Worm (Caenorhabditis elegans): Measurements from ENCODE around the gene C14E2.11.
A peak's percentile ranks its signal among the peaks of the same experiment; 100 is the strongest.

The C14E2.11 gene

DNA sequence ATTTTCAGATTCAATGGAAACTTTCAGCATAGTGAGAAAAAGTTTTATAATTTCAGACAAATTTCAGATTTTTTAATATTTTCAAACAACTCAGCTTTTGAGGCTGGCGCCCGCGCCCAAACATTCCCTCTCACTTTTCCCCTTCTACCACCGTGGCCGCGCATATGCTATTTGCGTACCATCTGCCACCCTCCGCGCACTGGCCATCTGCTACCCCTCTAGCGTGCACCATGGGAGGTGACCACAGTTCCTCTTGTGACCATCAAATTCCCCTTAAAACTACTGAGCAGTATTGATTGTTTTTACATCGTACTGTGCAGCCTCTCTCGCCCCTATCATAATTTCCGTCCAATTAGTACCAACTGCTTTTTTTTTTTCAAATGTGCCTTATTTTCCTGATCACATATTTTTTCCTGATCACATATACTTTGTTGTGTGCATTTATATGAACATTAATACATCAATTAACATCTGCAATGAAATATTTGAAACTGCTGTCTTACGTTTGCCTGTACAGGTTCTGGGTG is at the start of gene C14E2.11:
TSS of gene C14E2.11 (plus strand) at position 477 of the 527 bp plus-strand sequence.
- TF ChIP-seq set-16 (GFP tag; IDR thresholded peaks at IDR 0.05), result peak; percentile 24; the same call in 1 of the 2 replicates
- no peak for TF ChIP-seq hif-1 (tag; optimal IDR thresholded peaks at IDR 0.05)

DNA sequence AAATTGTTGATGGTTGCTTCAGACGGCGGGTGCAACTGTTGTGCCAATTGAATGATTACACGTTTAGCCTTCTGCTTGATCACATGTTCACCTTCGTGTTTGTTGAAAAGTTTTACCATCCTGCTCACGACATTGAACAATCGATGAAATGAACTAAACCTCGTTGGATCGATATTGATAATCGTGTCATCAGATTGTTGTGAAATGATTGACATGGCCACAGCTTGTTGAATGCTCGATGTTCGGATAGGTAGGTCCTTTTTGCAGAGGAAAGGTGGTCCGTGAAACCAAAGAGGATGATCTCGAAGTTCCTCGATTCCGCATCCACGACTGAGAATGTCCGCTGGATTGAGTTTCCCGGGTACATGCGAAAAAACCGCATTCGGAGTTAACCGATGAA is 31.6 kb upstream of the C14E2.11 start:
- no peak for TF ChIP-seq ceh-62 (tag; optimal IDR thresholded peaks at IDR 0.05)
- no peak for TF ChIP-seq snpc-1.2 (GFP tag; IDR thresholded peaks at IDR 0.05)
- TF ChIP-seq ztf-11 (tag; optimal IDR thresholded peaks at IDR 0.05), result no peak
- peak in 1 of 2 experiments; percentile 97 for TF ChIP-seq unc-62 (GFP tag; optimal IDR thresholded peaks at IDR 0.05 in 1 of 2)
- TF ChIP-seq unc-62 (tag; optimal IDR thresholded peaks at IDR 0.05), result no peak
- no peak for TF ChIP-seq saeg-2 (GFP tag; IDR thresholded peaks at IDR 0.05)
- TF ChIP-seq aha-1 (tag), result peak; percentile 34
- TF ChIP-seq zfp-2 (tag; optimal IDR thresholded peaks at IDR 0.05), result no peak
- no peak for TF ChIP-seq lin-13 (GFP tag; optimal IDR thresholded peaks at IDR 0.05)

DNA sequence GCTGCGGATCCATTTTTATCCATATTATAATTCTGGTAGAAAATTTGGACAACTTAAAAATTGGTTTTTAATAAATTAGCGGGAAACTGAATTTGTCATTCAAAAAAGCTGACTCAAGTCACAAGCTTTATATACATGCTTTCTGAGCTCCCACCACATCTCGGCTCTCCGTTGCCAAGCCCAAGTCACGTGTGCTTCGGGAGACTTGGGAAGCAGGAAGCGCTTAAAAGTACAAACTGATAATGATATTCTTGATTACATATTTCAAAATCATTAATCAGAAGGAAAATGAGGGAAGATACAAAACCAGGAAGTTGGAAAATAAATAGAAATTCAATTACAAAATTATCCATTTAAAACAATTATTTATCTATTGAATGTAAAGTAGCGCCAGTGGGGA is 23.3 kb upstream of the C14E2.11 start, which contains the start of gene elc-2:
TSS of gene elc-2 (minus strand) at position 101 of the 400 bp plus-strand sequence.
- TF ChIP-seq nhr-28 (tag; optimal IDR thresholded peaks at IDR 0.05), result no peak
- no peak for TF ChIP-seq Y5F2A.4 (GFP tag; optimal IDR thresholded peaks at IDR 0.05)
- TF ChIP-seq arid-1 (GFP tag; conservative IDR thresholded peaks at IDR 0.05), result no peak
- no peak for TF ChIP-seq daf-12 (tag; optimal IDR thresholded peaks at IDR 0.05)
- TF ChIP-seq ama-1 (optimal IDR thresholded peaks at IDR 0.05), result no peak
- TF ChIP-seq aly-2 (tag; optimal IDR thresholded peaks at IDR 0.05), result no peak
- no peak for TF ChIP-seq fkh-10 (GFP tag; optimal IDR thresholded peaks at IDR 0.05)
- TF ChIP-seq mes-2 (tag; optimal IDR thresholded peaks at IDR 0.05; ENCODE audit: poor library complexity, severe bottlenecking), result no peak
- no peak for TF ChIP-seq nhr-77 (tag; optimal IDR thresholded peaks at IDR 0.05)
- no peak for TF ChIP-seq gei-8 (GFP tag; optimal IDR thresholded peaks at IDR 0.05)
- TF ChIP-seq lin-29 (GFP tag; IDR thresholded peaks at IDR 0.05), result no peak
- TF ChIP-seq mdt-29 (GFP tag; IDR thresholded peaks at IDR 0.05), result no peak
- TF ChIP-seq lin-15B (tag; optimal IDR thresholded peaks at IDR 0.05), result no peak
- TF ChIP-seq php-3 (GFP tag; IDR thresholded peaks at IDR 0.05), result no peak
- no peak for TF ChIP-seq jun-1 (tag; optimal IDR thresholded peaks at IDR 0.05)
- TF ChIP-seq duxl-1 (tag; optimal IDR thresholded peaks at IDR 0.05; ENCODE audit: poor library complexity), result no peak
- TF ChIP-seq dmd-6 (GFP tag; IDR thresholded peaks at IDR 0.05), result no peak

DNA sequence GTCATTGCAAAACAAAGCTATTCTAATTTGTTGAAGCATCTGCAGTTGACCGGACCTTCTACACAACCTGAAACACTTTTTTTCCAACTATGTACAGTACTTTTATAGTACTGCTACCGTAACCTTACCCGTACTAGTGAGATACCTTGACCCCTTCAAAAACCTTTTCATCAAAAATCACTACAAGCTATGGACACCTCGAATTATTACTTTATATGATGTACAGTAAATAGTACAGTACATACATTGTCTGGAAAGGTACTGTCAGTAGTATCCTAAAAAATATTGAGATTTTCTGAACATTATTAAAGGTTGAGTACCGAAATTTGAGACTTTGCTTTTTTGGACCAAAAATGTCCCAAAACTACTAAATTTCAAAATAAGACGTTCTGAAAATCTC is 15.6 kb upstream of the C14E2.11 start:
- TF ChIP-seq ceh-44 (GFP tag; IDR thresholded peaks at IDR 0.05), result no peak
- no peak for TF ChIP-seq T26A8.4 (GFP tag; IDR thresholded peaks at IDR 0.05)
- TF ChIP-seq ceh-28 (tag; optimal IDR thresholded peaks at IDR 0.05), result no peak
- TF ChIP-seq unc-62 (GFP tag; optimal IDR thresholded peaks at IDR 0.05 in 1 of 2), result peak in 1 of 2 experiments; percentile 98
- no peak for TF ChIP-seq unc-62 (tag; optimal IDR thresholded peaks at IDR 0.05)
- no peak for TF ChIP-seq mep-1 (tag; optimal IDR thresholded peaks at IDR 0.05)
- no peak for TF ChIP-seq unc-130 (GFP tag; optimal IDR thresholded peaks at IDR 0.05)

DNA sequence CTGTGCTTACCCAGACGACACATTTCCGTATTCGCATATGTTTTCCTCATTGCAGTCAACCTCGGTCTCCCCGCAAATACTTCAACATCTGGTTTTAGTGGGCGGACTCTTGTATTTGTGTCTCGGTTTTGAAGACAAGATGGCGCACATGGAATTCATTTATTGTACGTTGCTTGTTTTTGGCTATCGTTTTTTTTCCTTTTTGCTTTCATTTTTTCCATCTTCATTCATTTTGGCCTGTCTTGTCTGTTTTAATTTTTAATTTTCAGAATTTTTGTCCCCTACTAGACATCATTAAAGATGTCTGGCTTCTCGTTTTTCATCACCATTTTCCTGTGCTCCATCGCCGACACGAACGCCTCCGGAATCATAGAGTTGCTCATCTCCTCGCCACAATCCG is 14.6 kb upstream of the C14E2.11 start, which contains the start of gene arg-1:
TSS of gene arg-1 (plus strand) at position 301 of the 400 bp plus-strand sequence.
- no peak for TF ChIP-seq nhr-6 (tag; optimal IDR thresholded peaks at IDR 0.05)
- no peak for TF ChIP-seq ces-1 (GFP tag; optimal IDR thresholded peaks at IDR 0.05)
